Fruit fly (Drosophila melanogaster): ENCODE measurements around the gene CG33270.

CG33270 gene

DNA sequence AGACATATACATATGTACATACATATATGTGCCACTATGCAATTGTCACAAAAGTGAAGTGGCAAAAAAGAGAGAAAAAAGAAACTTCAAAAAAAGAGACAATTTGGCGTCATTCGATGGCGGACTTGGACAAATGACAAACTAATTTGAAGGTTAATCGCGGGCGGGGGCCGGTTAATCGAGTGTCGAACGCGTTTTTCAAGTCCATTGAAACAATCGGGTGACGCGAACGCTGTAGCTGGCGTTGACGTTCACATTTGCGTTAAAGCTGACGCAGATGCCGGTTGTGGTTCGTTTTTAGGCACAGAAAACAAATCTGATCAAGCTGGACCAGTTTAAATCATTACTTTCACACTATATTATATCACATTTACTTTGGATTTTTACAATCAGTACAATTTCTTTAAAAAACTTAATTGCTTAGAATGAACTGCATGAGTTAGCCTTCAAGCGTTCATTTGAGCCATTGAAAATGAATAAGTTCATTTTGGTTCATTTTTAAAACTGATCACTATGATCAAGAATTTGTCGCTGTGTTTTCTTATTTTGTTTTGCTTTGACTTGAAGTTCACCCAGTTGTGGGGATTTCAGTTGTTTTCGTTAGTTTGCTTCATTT is 44.6 kb downstream of the CG33270 start (continued):
- TF ChIP-seq emc (GFP tag; optimal IDR thresholded peaks at IDR 0.05) (no peak), CG1529 (GFP tag; optimal IDR thresholded peaks at IDR 0.05) (no peak), phol (tag; optimal IDR thresholded peaks at IDR 0.05) (peak; percentile 19), Ptx1 (GFP tag; IDR thresholded peaks at IDR 0.05) (peak; percentile 56; the same call in 1 of the 2 replicates), CG2889 (GFP tag; IDR thresholded peaks at IDR 0.05) (no peak), mam (GFP tag; optimal IDR thresholded peaks at IDR 0.05) (peak; percentile 45), Pdp1 (GFP tag; optimal IDR thresholded peaks at IDR 0.05) (peak; percentile 29 to 48), Lpt (GFP tag; optimal IDR thresholded peaks at IDR 0.05) (no peak), CG12299 (tag; optimal IDR thresholded peaks at IDR 0.05) (peak; percentile 3), BEAF-32 (GFP tag; optimal IDR thresholded peaks at IDR 0.05) (no peak), pb (GFP tag; optimal IDR thresholded peaks at IDR 0.05) (no peak), CG8478 (optimal IDR thresholded peaks at IDR 0.05) (no peak), lov (optimal IDR thresholded peaks at IDR 0.05) (no peak), lov (GFP tag; IDR thresholded peaks at IDR 0.05) (no peak), shn (GFP tag; optimal IDR thresholded peaks at IDR 0.05) (no peak), CG10366 (GFP tag; IDR thresholded peaks at IDR 0.05) (0 out of 2 replicates have a peak, but pooled peaks have one; percentile 15), twi (tag; optimal IDR thresholded peaks at IDR 0.05) (no peak), CG11560 (tag; IDR thresholded peaks at IDR 0.05) (no peak), CG4617 (GFP tag; optimal IDR thresholded peaks at IDR 0.05; ENCODE audit: borderline replicate concordance) (no peak), schlank (tag; optimal IDR thresholded peaks at IDR 0.05) (peak; percentile 23), Mad (GFP tag; optimal IDR thresholded peaks at IDR 0.05) (no peak), Trl (optimal IDR thresholded peaks at IDR 0.05) (no peak), Trl (GFP tag; optimal IDR thresholded peaks at IDR 0.05) (peak; percentile 38), her (GFP tag; optimal IDR thresholded peaks at IDR 0.05) (no peak), CG17361 (GFP tag; IDR thresholded peaks at IDR 0.05) (peak; percentile 68), Neu2 (GFP tag; optimal IDR thresholded peaks at IDR 0.05; ENCODE audit: borderline replicate concordance) (no peak), nau (GFP tag; optimal IDR thresholded peaks at IDR 0.05) (no peak), sd (tag; optimal IDR thresholded peaks at IDR 0.05) (no peak), nerfin-2 (GFP tag; IDR thresholded peaks at IDR 0.05; ENCODE audit: partially characterized antibody) (no peak), Aef1 (GFP tag; IDR thresholded peaks at IDR 0.05) (peak; percentile 13; the same call in 1 of the 3 replicates), CG7987 (GFP tag; optimal IDR thresholded peaks at IDR 0.05) (no peak)

DNA sequence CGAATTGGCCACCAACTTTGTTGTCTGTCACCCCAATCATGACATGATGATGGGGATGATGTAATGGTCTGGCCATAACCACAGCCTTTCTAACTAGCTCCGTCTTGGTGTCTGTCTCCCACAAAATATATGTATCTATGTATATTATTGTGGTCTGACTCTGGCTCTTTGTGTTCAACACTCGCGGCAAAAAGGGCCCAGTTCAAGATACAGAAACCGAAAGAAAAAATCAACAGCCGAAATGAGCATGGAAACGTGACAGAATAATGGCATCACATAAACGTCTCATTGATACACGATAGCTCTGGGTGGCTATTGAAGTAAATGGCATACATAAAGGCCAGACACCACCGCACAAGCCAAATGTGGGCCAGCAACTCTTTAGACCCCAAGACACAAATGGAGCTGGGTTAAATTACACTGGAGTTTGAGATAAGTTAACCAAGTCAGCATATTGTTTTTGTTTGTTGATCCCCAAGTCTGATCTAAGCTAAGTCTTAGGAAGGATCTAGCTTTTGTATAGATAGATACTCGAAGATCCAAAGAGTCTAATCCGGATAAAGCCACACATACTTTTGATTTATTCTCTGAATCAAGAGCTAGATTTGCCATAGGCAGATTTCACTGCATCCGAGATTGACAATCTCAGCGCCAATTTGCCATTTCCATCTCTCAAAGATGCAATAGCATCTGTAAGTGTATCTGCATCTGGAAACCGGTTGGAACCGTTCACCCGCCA is 46.3 kb downstream of the CG33270 start:
- TF ChIP-seq CG13894 (tag; optimal IDR thresholded peaks at IDR 0.05), result peak; percentile 83
- 0 out of 3 replicates have a peak, but pooled peaks have one; percentile 16 for TF ChIP-seq ci (GFP tag; IDR thresholded peaks at IDR 0.05)
- no peak for TF ChIP-seq br (optimal IDR thresholded peaks at IDR 0.05)
- TF ChIP-seq CG12769 (tag; optimal IDR thresholded peaks at IDR 0.05), result peak; percentile 6
- TF ChIP-seq Ets65A (GFP tag), result peak; percentile 84
- peak; percentile 0 for TF ChIP-seq CG15269 (tag; optimal IDR thresholded peaks at IDR 0.05)
- no peak for TF ChIP-seq Six4 (GFP tag; optimal IDR thresholded peaks at IDR 0.05)
- no peak for TF ChIP-seq TFAM (GFP tag; optimal IDR thresholded peaks at IDR 0.05)
- TF ChIP-seq B-H2 (GFP tag; optimal IDR thresholded peaks at IDR 0.05), result peak; percentile 44
- TF ChIP-seq lola (GFP tag; optimal IDR thresholded peaks at IDR 0.05), result peak in 1 of 3 experiments; percentile 38
- no peak for TF ChIP-seq gem (tag; optimal IDR thresholded peaks at IDR 0.05)
- TF ChIP-seq Gug (GFP tag; IDR thresholded peaks at IDR 0.05), result no peak
- TF ChIP-seq CG3847 (GFP tag; IDR thresholded peaks at IDR 0.05), result no peak
- TF ChIP-seq cwo (GFP tag; optimal IDR thresholded peaks at IDR 0.05), result peak; percentile 12
- TF ChIP-seq Med (GFP tag), result peak; percentile 72
- TF ChIP-seq CG9215 (GFP tag; IDR thresholded peaks at IDR 0.05), result no peak
- TF ChIP-seq abd-A (tag; optimal IDR thresholded peaks at IDR 0.05), result peak; percentile 62
- 0 out of 2 replicates have a peak, but pooled peaks have one; percentile 25 for TF ChIP-seq CG9932 (GFP tag; IDR thresholded peaks at IDR 0.05)
- no peak for TF ChIP-seq Rfx (GFP tag; IDR thresholded peaks at IDR 0.05)
- TF ChIP-seq Pdp1 (GFP tag; optimal IDR thresholded peaks at IDR 0.05), result peak in 1 of 2 experiments; percentile 55
- TF ChIP-seq Drgx (GFP tag; IDR thresholded peaks at IDR 0.05), result peak; percentile 34; the same call in 1 of the 2 replicates

All from whole organism, embryonic.